Fruit fly (Drosophila melanogaster) whole organism, pupa: ENCODE data around the gene CG14204.

Experiments
- CG15710 ChIP-seq: fragments of 200-800 bp; sonication (Bioruptor generic); optimal IDR thresholded peaks from 2 replicates; lab custom pipeline; 2018; ENCODE audit warnings: missing biosample characterization, mild to moderate bottlenecking, missing genetic modification characterization, moderate library complexity
- CG34367 ChIP-seq: fragments of 200-800 bp; sonication (Bioruptor generic); optimal IDR thresholded peaks from 2 replicates; lab custom pipeline; 2018; ENCODE audit warnings: missing biosample characterization, mild to moderate bottlenecking, missing genetic modification characterization
- Snoo ChIP-seq: fragments of 200-800 bp; sonication (Bioruptor generic); optimal IDR thresholded peaks from 3 replicates; lab custom pipeline; 2017; ENCODE audit warnings: missing biosample characterization, mild to moderate bottlenecking, missing genetic modification characterization, inconsistent platforms

DNA sequence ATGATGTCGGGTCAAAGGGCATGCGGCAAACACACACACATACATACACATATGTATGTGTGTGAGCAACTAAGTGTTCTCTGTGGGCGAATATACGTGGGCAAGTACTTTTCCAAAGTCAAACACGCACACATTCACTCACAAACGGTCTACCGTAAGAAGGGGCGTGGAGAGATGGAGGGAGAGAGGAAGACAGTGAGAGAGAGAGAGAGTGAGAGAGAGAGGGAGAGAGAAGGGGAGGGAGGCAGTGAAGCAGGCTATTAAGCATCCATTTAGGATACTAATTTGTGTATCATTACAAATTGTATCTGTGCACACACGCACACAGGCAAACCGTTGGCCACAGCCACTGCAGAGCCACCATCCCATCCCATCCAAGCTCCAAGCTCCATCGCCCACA is 35.0 kb upstream of the CG14204 start:
- TF ChIP-seq CG34367 (tag; lab: Kevin White, UChicago) (no peak), CG15710 (tag; lab: Kevin White, UChicago) (no peak), Snoo (no peak)
